Worm (Caenorhabditis elegans) whole organism, mixed stage, embryonic: Measurements from ENCODE around the gene C54F6.18.

Experiments used
- lin-32 ChIP-seq: fragments of 200-800 bp; sonication (Bioruptor generic); optimal IDR thresholded peaks from 2 replicates; lab custom pipeline; 2018; ENCODE audit warnings: mild to moderate bottlenecking, missing genetic modification characterization, missing compliant biosample characterization
- mep-1 ChIP-seq: fragments of 150-350 bp; optimal IDR thresholded peaks from 2 replicates; lab custom pipeline; 2017; ENCODE audit warnings: missing biosample characterization, missing genetic modification reagents, missing genetic modification characterization, inconsistent platforms
- nhr-76 ChIP-seq: sonication (generic microtip); optimal IDR thresholded peaks from 2 replicates; lab custom pipeline; 2017; ENCODE audit warnings: missing biosample characterization, missing genetic modification characterization
- sptf-1 ChIP-seq: sonication (generic microtip); optimal IDR thresholded peaks from 2 replicates; lab custom pipeline; 2017; ENCODE audit warnings: mild to moderate bottlenecking, missing genetic modification characterization, moderate library complexity, missing compliant biosample characterization

ce11 chrV:7548017-7548416 is 22.2 kb downstream of the C54F6.18 start:
- TF ChIP-seq mep-1 (no peak), lin-32 (no peak), sptf-1 (tag; lab: Kevin White, UChicago) (no peak), nhr-76 (tag; lab: Kevin White, UChicago) (no peak)
